Worm (Caenorhabditis elegans): ENCODE measurements around the gene F53C3.4.

DNA sequence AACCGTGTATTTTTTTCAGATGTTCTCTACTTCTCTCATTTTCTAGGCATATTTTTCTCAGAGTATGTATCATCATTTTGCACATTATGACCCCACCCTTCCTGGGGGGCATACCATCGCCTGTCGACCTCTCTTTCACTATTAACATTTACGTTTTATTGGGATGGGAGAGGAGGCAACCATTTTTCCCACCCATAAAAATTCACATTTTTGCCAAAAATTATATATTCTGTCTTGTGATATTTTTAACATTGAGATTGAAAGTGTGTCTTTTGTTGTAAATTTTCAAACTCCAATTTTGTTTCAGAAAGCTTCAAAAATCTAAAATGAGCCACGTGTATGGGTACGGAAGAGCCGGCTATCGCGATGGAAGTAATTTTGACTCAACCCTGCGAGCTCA lies 6.5 kb upstream of the F53C3.4 start, which contains the start of gene F53C3.7:
- TF ChIP-seq daf-16 (GFP tag; optimal IDR thresholded peaks at IDR 0.05) (no peak), daf-16 (tag; optimal IDR thresholded peaks at IDR 0.05) (no peak), nhr-76 (tag; optimal IDR thresholded peaks at IDR 0.05) (no peak)

Data from whole organism, L4 larva.